Fruit fly (Drosophila melanogaster) whole organism, wandering third instar larva: ENCODE results near the gene CG13606.

Source experiments
- CG32264 ChIP-seq: fragments of 200-800 bp; sonication (Bioruptor generic); optimal IDR thresholded peaks from 2 replicates; lab custom pipeline; 2016; ENCODE audit warnings: missing biosample characterization, missing genetic modification characterization
- Hr78 ChIP-seq: fragments of >200 bp; optimal IDR thresholded peaks from 2 replicates; lab custom pipeline; 2017; ENCODE audit warnings: missing biosample characterization, missing genetic modification characterization
- Myc ChIP-seq: fragments of >200 bp; optimal IDR thresholded peaks from 2 replicates; lab custom pipeline; 2017
- OdsH ChIP-seq: fragments of 200-800 bp; sonication (Bioruptor generic); optimal IDR thresholded peaks from 2 replicates; lab custom pipeline; 2016; ENCODE audit warnings: missing biosample characterization, mild to moderate bottlenecking, missing genetic modification characterization
- Sp1 ChIP-seq: fragments of 200-800 bp; sonication (Bioruptor generic); optimal IDR thresholded peaks from 3 replicates; lab custom pipeline; 2019; ENCODE audit warnings: missing biosample characterization, mild to moderate bottlenecking, missing genetic modification characterization, moderate library complexity
- dl ChIP-seq, 2 experiments: fragments of 175-275, 200-275 bp in 1 of 2; fragments of 200-275 bp in 1 of 2; sonication (Bioruptor generic); optimal IDR thresholded peaks; lab custom pipeline; 2018; ENCODE audit warnings: mild to moderate bottlenecking in 2 of 2, missing biosample characterization in 2 of 2, missing genetic modification characterization in 2 of 2, moderate library complexity in 2 of 2; ENCODE audit not compliant: partially characterized antibody in 2 of 2, insufficient read depth in 1 of 2
- dmrt93B ChIP-seq: fragments of 200-800 bp; sonication (Bioruptor generic); optimal IDR thresholded peaks from 2 replicates; lab custom pipeline; 2018; ENCODE audit warnings: missing biosample characterization, mild to moderate bottlenecking, missing genetic modification characterization
- ey ChIP-seq: fragments of 200-800 bp; sonication (Bioruptor generic); optimal IDR thresholded peaks from 2 replicates; lab custom pipeline; 2016; ENCODE audit warnings: missing biosample characterization, missing genetic modification characterization
- h ChIP-seq: fragments of 200-800 bp; sonication (Bioruptor generic); optimal IDR thresholded peaks from 3 replicates; lab custom pipeline; 2016; ENCODE audit warnings: missing biosample characterization, mild to moderate bottlenecking, missing genetic modification characterization
- lola ChIP-seq: fragments of >200 bp; optimal IDR thresholded peaks from 2 replicates; lab custom pipeline; 2017; ENCODE audit warnings: missing biosample characterization, missing genetic modification characterization
- pan ChIP-seq: fragments of >200 bp; optimal IDR thresholded peaks from 2 replicates; lab custom pipeline; 2017
- psq ChIP-seq: fragments of 200-800 bp; sonication (Bioruptor generic); optimal IDR thresholded peaks from 3 replicates; lab custom pipeline; 2017; ENCODE audit warnings: missing biosample characterization, mild to moderate bottlenecking, missing genetic modification characterization, moderate library complexity
- tai ChIP-seq: sonication (Bioruptor generic); optimal IDR thresholded peaks from 2 replicates; lab custom pipeline; 2016; ENCODE audit warnings: missing biosample characterization, missing genetic modification characterization
- usp ChIP-seq: fragments of >200 bp; optimal IDR thresholded peaks from 2 replicates; lab custom pipeline; 2017; ENCODE audit warnings: missing biosample characterization, missing genetic modification characterization

- TF ChIP-seq ey (GFP tag; lab: Kevin White, UChicago), result peak; percentile 50
- TF ChIP-seq usp (GFP tag; lab: Kevin White, UChicago), result no peak
- TF ChIP-seq Myc (lab: Kevin White, UChicago), result no peak
- no peak for TF ChIP-seq tai (GFP tag; lab: Kevin White, UChicago)
- peak; percentile 32 for TF ChIP-seq CG32264
- peak; percentile 72 for TF ChIP-seq OdsH
- TF ChIP-seq lola (GFP tag; lab: Kevin White, UChicago), result no peak
- no peak for TF ChIP-seq Hr78 (GFP tag; lab: Kevin White, UChicago)
- TF ChIP-seq pan (lab: Kevin White, UChicago), result no peak
- TF ChIP-seq dl (GFP tag; optimal IDR thresholded peaks at IDR 0.05; lab: Kevin White, UChicago; ENCODE audit: insufficient read depth in 1 of 2, partially characterized antibody in 2 of 2), result no peak
- TF ChIP-seq psq (GFP tag; lab: Kevin White, UChicago), result no peak
- peak; percentile 83 for TF ChIP-seq Sp1 (GFP tag; lab: Kevin White, UChicago)
- TF ChIP-seq h (GFP tag; lab: Kevin White, UChicago), result peak; percentile 77
- peak; percentile 90 for TF ChIP-seq dmrt93B (GFP tag; lab: Kevin White, UChicago)
These were observed 58.2 kb downstream of the CG13606 start, which contains the start of gene mask for dm6 chr3R:24230423-24231205.
